Worm (Caenorhabditis elegans): ENCODE data around the gene sna-1.

sna-1 gene

ce11 chrV:6706771-6707170 lies 3.7 kb downstream of the sna-1 start, which contains the start of gene W02F12.4:
Gene W02F12.4, minus strand, starts transcription at chrV:6706934.
- TF ChIP-seq tbx-37 (GFP tag; conservative IDR thresholded peaks at IDR 0.05) (no peak), flt-1 (GFP tag; IDR thresholded peaks at IDR 0.05) (no peak), hmbx-1 (tag; optimal IDR thresholded peaks at IDR 0.05) (no peak), hnd-1 (tag; optimal IDR thresholded peaks at IDR 0.05) (no peak), tbx-11 (GFP tag; IDR thresholded peaks at IDR 0.05) (no peak), ceh-36 (tag; optimal IDR thresholded peaks at IDR 0.05) (no peak), ama-1 (optimal IDR thresholded peaks at IDR 0.05) (no peak), B0310.2 (tag; optimal IDR thresholded peaks at IDR 0.05) (no peak), tra-4 (tag; optimal IDR thresholded peaks at IDR 0.05) (no peak), aly-1 (tag; optimal IDR thresholded peaks at IDR 0.05) (no peak), F13C5.2 (tag; optimal IDR thresholded peaks at IDR 0.05) (no peak), hmg-4 (GFP tag; optimal IDR thresholded peaks at IDR 0.05) (no peak)

ce11 chrV:6705367-6705766 lies 5.1 kb downstream of the sna-1 start:
- no peak for TF ChIP-seq sea-1 (GFP tag; conservative IDR thresholded peaks at IDR 0.05)
- TF ChIP-seq aly-1 (tag; optimal IDR thresholded peaks at IDR 0.05): no peak
- no peak for TF ChIP-seq ama-1 (optimal IDR thresholded peaks at IDR 0.05)
- no peak for TF ChIP-seq pes-1 (GFP tag; IDR thresholded peaks at IDR 0.05)
- no peak for TF ChIP-seq F13C5.2 (tag; optimal IDR thresholded peaks at IDR 0.05)
- no peak for TF ChIP-seq hmbx-1 (tag; optimal IDR thresholded peaks at IDR 0.05)
- no peak for TF ChIP-seq tbx-37 (GFP tag; conservative IDR thresholded peaks at IDR 0.05)
- no peak for TF ChIP-seq ets-7 (tag; optimal IDR thresholded peaks at IDR 0.05)
- TF ChIP-seq hnd-1 (tag; optimal IDR thresholded peaks at IDR 0.05): no peak
- TF ChIP-seq flt-1 (GFP tag; IDR thresholded peaks at IDR 0.05): no peak
- no peak for TF ChIP-seq scrt-1 (GFP tag; IDR thresholded peaks at IDR 0.05)
- TF ChIP-seq hmg-4 (GFP tag; optimal IDR thresholded peaks at IDR 0.05): no peak
- TF ChIP-seq tbx-11 (GFP tag; IDR thresholded peaks at IDR 0.05): no peak
- TF ChIP-seq tra-4 (tag; optimal IDR thresholded peaks at IDR 0.05): no peak
- TF ChIP-seq ceh-13 (GFP tag; optimal IDR thresholded peaks at IDR 0.05): no peak
- no peak for TF ChIP-seq ceh-36 (tag; optimal IDR thresholded peaks at IDR 0.05)
- TF ChIP-seq B0310.2 (tag; optimal IDR thresholded peaks at IDR 0.05): no peak

ce11 chrV:6704482-6704881 lies 6.0 kb downstream of the sna-1 start:
- TF ChIP-seq sea-1 (GFP tag; conservative IDR thresholded peaks at IDR 0.05) (no peak), F13C5.2 (tag; optimal IDR thresholded peaks at IDR 0.05) (no peak), aly-1 (tag; optimal IDR thresholded peaks at IDR 0.05) (no peak), ceh-13 (GFP tag; optimal IDR thresholded peaks at IDR 0.05) (no peak)

- TF ChIP-seq flt-1 (GFP tag; IDR thresholded peaks at IDR 0.05) (no peak), tbx-37 (GFP tag; conservative IDR thresholded peaks at IDR 0.05) (no peak), aly-1 (tag; optimal IDR thresholded peaks at IDR 0.05) (no peak), hmbx-1 (tag; optimal IDR thresholded peaks at IDR 0.05) (no peak), hnd-1 (tag; optimal IDR thresholded peaks at IDR 0.05) (no peak), ceh-13 (GFP tag; optimal IDR thresholded peaks at IDR 0.05) (no peak), B0310.2 (tag; optimal IDR thresholded peaks at IDR 0.05) (no peak), ama-1 (optimal IDR thresholded peaks at IDR 0.05) (no peak), sea-1 (GFP tag; conservative IDR thresholded peaks at IDR 0.05) (no peak), pes-1 (GFP tag; IDR thresholded peaks at IDR 0.05) (no peak), ceh-36 (tag; optimal IDR thresholded peaks at IDR 0.05) (no peak), tbx-11 (GFP tag; IDR thresholded peaks at IDR 0.05) (no peak), hmg-4 (GFP tag; optimal IDR thresholded peaks at IDR 0.05) (no peak), F13C5.2 (tag; optimal IDR thresholded peaks at IDR 0.05) (no peak), scrt-1 (GFP tag; IDR thresholded peaks at IDR 0.05) (no peak), ets-7 (tag; optimal IDR thresholded peaks at IDR 0.05) (no peak), tra-4 (tag; optimal IDR thresholded peaks at IDR 0.05) (no peak)
Observed at ce11 chrV:6702692-6703091, 7.8 kb downstream of the sna-1 start, which contains the start of gene era-1. Gene era-1, plus strand, starts transcription at chrV:6703057.

ce11 chrV:6699833-6700232 lies 10.6 kb downstream of the sna-1 start:
- TF ChIP-seq B0310.2 (tag; optimal IDR thresholded peaks at IDR 0.05) (no peak), ama-1 (optimal IDR thresholded peaks at IDR 0.05) (no peak), ceh-13 (GFP tag; optimal IDR thresholded peaks at IDR 0.05) (no peak), ets-7 (tag; optimal IDR thresholded peaks at IDR 0.05) (no peak), hmg-4 (GFP tag; optimal IDR thresholded peaks at IDR 0.05) (no peak), ceh-36 (tag; optimal IDR thresholded peaks at IDR 0.05) (no peak), tbx-11 (GFP tag; IDR thresholded peaks at IDR 0.05) (no peak), pes-1 (GFP tag; IDR thresholded peaks at IDR 0.05) (no peak), hnd-1 (tag; optimal IDR thresholded peaks at IDR 0.05) (no peak), tra-4 (tag; optimal IDR thresholded peaks at IDR 0.05) (no peak), aly-1 (tag; optimal IDR thresholded peaks at IDR 0.05) (no peak), flt-1 (GFP tag; IDR thresholded peaks at IDR 0.05) (no peak), sea-1 (GFP tag; conservative IDR thresholded peaks at IDR 0.05) (no peak), scrt-1 (GFP tag; IDR thresholded peaks at IDR 0.05) (no peak), F13C5.2 (tag; optimal IDR thresholded peaks at IDR 0.05) (no peak), tbx-37 (GFP tag; conservative IDR thresholded peaks at IDR 0.05) (no peak), hmbx-1 (tag; optimal IDR thresholded peaks at IDR 0.05) (no peak)

- TF ChIP-seq pes-1 (GFP tag; IDR thresholded peaks at IDR 0.05) (no peak), hnd-1 (tag; optimal IDR thresholded peaks at IDR 0.05) (no peak), hmg-4 (GFP tag; optimal IDR thresholded peaks at IDR 0.05) (no peak), sea-1 (GFP tag; conservative IDR thresholded peaks at IDR 0.05) (no peak), tra-4 (tag; optimal IDR thresholded peaks at IDR 0.05) (no peak), tbx-37 (GFP tag; conservative IDR thresholded peaks at IDR 0.05) (no peak), flt-1 (GFP tag; IDR thresholded peaks at IDR 0.05) (no peak), tbx-11 (GFP tag; IDR thresholded peaks at IDR 0.05) (no peak), scrt-1 (GFP tag; IDR thresholded peaks at IDR 0.05) (no peak), hmbx-1 (tag; optimal IDR thresholded peaks at IDR 0.05) (no peak), ceh-36 (tag; optimal IDR thresholded peaks at IDR 0.05) (no peak), F13C5.2 (tag; optimal IDR thresholded peaks at IDR 0.05) (no peak), ama-1 (optimal IDR thresholded peaks at IDR 0.05) (no peak), ceh-13 (GFP tag; optimal IDR thresholded peaks at IDR 0.05) (no peak), ets-7 (tag; optimal IDR thresholded peaks at IDR 0.05) (no peak), aly-1 (tag; optimal IDR thresholded peaks at IDR 0.05) (no peak), B0310.2 (tag; optimal IDR thresholded peaks at IDR 0.05) (no peak)
Observed at ce11 chrV:6699021-6699420, 11.5 kb downstream of the sna-1 start.

- no peak for TF ChIP-seq ceh-36 (tag; optimal IDR thresholded peaks at IDR 0.05)
- TF ChIP-seq aly-1 (tag; optimal IDR thresholded peaks at IDR 0.05): no peak
- TF ChIP-seq pes-1 (GFP tag; IDR thresholded peaks at IDR 0.05): no peak
- TF ChIP-seq tbx-37 (GFP tag; conservative IDR thresholded peaks at IDR 0.05): no peak
- TF ChIP-seq sea-1 (GFP tag; conservative IDR thresholded peaks at IDR 0.05): no peak
- TF ChIP-seq ets-7 (tag; optimal IDR thresholded peaks at IDR 0.05): no peak
- no peak for TF ChIP-seq tra-4 (tag; optimal IDR thresholded peaks at IDR 0.05)
- no peak for TF ChIP-seq B0310.2 (tag; optimal IDR thresholded peaks at IDR 0.05)
- no peak for TF ChIP-seq hmbx-1 (tag; optimal IDR thresholded peaks at IDR 0.05)
Observed at ce11 chrV:6697552-6697951, 12.9 kb downstream of the sna-1 start, which contains the start of gene W02F12.2. Gene W02F12.2, minus strand, starts transcription at chrV:6697652.

Measured in whole organism, early embryonic.